Worm (Caenorhabditis elegans) whole organism, early embryonic: Measurements from ENCODE around the gene ptr-9.

Source experiments
- aly-1 ChIP-seq: sonication (generic microtip); optimal IDR thresholded peaks from 2 replicates; lab custom pipeline; 2016; ENCODE audit warnings: missing genetic modification characterization, missing compliant biosample characterization
- hnd-1 ChIP-seq: sonication (generic microtip); optimal IDR thresholded peaks from 2 replicates; lab custom pipeline; 2016; ENCODE audit warnings: missing genetic modification characterization, missing compliant biosample characterization

ce11 chrIII:9161553-9161952 is at the start of gene ptr-9:
- no peak for TF ChIP-seq aly-1 (tag; lab: Kevin White, UChicago)
- TF ChIP-seq hnd-1 (tag; lab: Kevin White, UChicago) = no peak
